3 fruit fly cellular contexts compared by ENCODE assay signal in genomic region chr2L:10426534-10427048, dm6.
TF ChIP-seq lines count a peak whose summit lies in the region.

Gene SmB (minus strand): TSS chr2L:10426627.
Gene KdelR (plus strand): TSS chr2L:10426887.

TF ChIP-seq in whole organism, embryonic, 481 proteins besides CTCF, POLR2A, EP300 and RAD21 (continued from another document and continues in another):
- TF ChIP-seq pfk (GFP tag; optimal IDR thresholded peaks at IDR 0.05; lab: Kevin White, UChicago), result peak; percentile 25
- TF ChIP-seq CG9437 (GFP tag; optimal IDR thresholded peaks at IDR 0.05; lab: Kevin White, UChicago), result no peak
- TF ChIP-seq slou (GFP tag; optimal IDR thresholded peaks at IDR 0.05; lab: Kevin White, UChicago), result no peak
- no peak for TF ChIP-seq run (tag; optimal IDR thresholded peaks at IDR 0.05; lab: Kevin White, UChicago)
- peak; percentile 69 for TF ChIP-seq Vsx1 (GFP tag; optimal IDR thresholded peaks at IDR 0.05; lab: Kevin White, UChicago)
- no peak for TF ChIP-seq pros (GFP tag; optimal IDR thresholded peaks at IDR 0.05; lab: Kevin White, UChicago)
- no peak for TF ChIP-seq CG8765 (GFP tag; IDR thresholded peaks at IDR 0.05; lab: Robert Waterston, UW)
- TF ChIP-seq tio (GFP tag; optimal IDR thresholded peaks at IDR 0.05; lab: Kevin White, UChicago), result no peak
- peak; percentile 21 for TF ChIP-seq CG3995 (GFP tag; optimal IDR thresholded peaks at IDR 0.05; lab: Kevin White, UChicago)
- no peak for TF ChIP-seq CG7357 (GFP tag; IDR thresholded peaks at IDR 0.05; lab: Robert Waterston, UW)
- TF ChIP-seq fru (optimal IDR thresholded peaks at IDR 0.05; lab: Kevin White, UChicago), result no peak
- no peak for TF ChIP-seq Ada2b (GFP tag; IDR thresholded peaks at IDR 0.05; lab: Robert Waterston, UW)
- TF ChIP-seq Blimp-1 (GFP tag; optimal IDR thresholded peaks at IDR 0.05; lab: Kevin White, UChicago), result no peak
- TF ChIP-seq trem (tag; optimal IDR thresholded peaks at IDR 0.05; lab: Kevin White, UChicago), result peak; percentile 78
- TF ChIP-seq CG16813 (GFP tag; IDR thresholded peaks at IDR 0.05; lab: Robert Waterston, UW; ENCODE audit: partially characterized antibody), result peak; percentile 82
- TF ChIP-seq CG8359 (GFP tag; optimal IDR thresholded peaks at IDR 0.05; lab: Kevin White, UChicago; ENCODE audit: borderline replicate concordance), result no peak
- TF ChIP-seq nom (GFP tag; optimal IDR thresholded peaks at IDR 0.05; lab: Kevin White, UChicago), result peak; percentile 4
- TF ChIP-seq Hmr (GFP tag; optimal IDR thresholded peaks at IDR 0.05; lab: Kevin White, UChicago), result no peak
- TF ChIP-seq CG5953 (GFP tag; IDR thresholded peaks at IDR 0.05; lab: Robert Waterston, UW), result no peak
- TF ChIP-seq Xrp1 (GFP tag; IDR thresholded peaks at IDR 0.05; lab: Robert Waterston, UW), result no peak; the same call in 1 of the 2 replicates
- no peak for TF ChIP-seq Mes4 (GFP tag; optimal IDR thresholded peaks at IDR 0.05; lab: Kevin White, UChicago)
- peak; percentile 40 for TF ChIP-seq CG8290 (GFP tag; optimal IDR thresholded peaks at IDR 0.05; lab: Kevin White, UChicago)
- peak in 1 of 2 experiments; percentile 53 for TF ChIP-seq CG8290 (tag; optimal IDR thresholded peaks at IDR 0.05; lab: Kevin White, UChicago)
- no peak for TF ChIP-seq Dip3 (GFP tag; optimal IDR thresholded peaks at IDR 0.05; lab: Kevin White, UChicago)
- TF ChIP-seq sqz (GFP tag; optimal IDR thresholded peaks at IDR 0.05; lab: Kevin White, UChicago), result peak; percentile 84
- no peak for TF ChIP-seq danr (GFP tag; IDR thresholded peaks at IDR 0.05; lab: Robert Waterston, UW)
- peak; percentile 52 for TF ChIP-seq CG12155 (GFP tag; optimal IDR thresholded peaks at IDR 0.05; lab: Kevin White, UChicago)
- TF ChIP-seq so (GFP tag; IDR thresholded peaks at IDR 0.05; lab: Robert Waterston, UW), result no peak
- no peak for TF ChIP-seq CG6765 (GFP tag; optimal IDR thresholded peaks at IDR 0.05; lab: Kevin White, UChicago)
- TF ChIP-seq az2 (GFP tag; optimal IDR thresholded peaks at IDR 0.05; lab: Kevin White, UChicago), result no peak
- TF ChIP-seq ash1 (GFP tag; optimal IDR thresholded peaks at IDR 0.05; lab: Kevin White, UChicago), result no peak
- no peak for TF ChIP-seq CG18599 (GFP tag; optimal IDR thresholded peaks at IDR 0.05; lab: Kevin White, UChicago)
- TF ChIP-seq pita (GFP tag; optimal IDR thresholded peaks at IDR 0.05; lab: Kevin White, UChicago), result no peak
- peak; percentile 57 for TF ChIP-seq gsb-n (tag; optimal IDR thresholded peaks at IDR 0.05; lab: Kevin White, UChicago)
- no peak for TF ChIP-seq stc (GFP tag; IDR thresholded peaks at IDR 0.05; lab: Robert Waterston, UW)
- TF ChIP-seq fu2 (GFP tag; optimal IDR thresholded peaks at IDR 0.05; lab: Kevin White, UChicago), result no peak
- TF ChIP-seq CG30403 (GFP tag; optimal IDR thresholded peaks at IDR 0.05; lab: Kevin White, UChicago), result peak; percentile 44
- no peak for TF ChIP-seq cg (GFP tag; optimal IDR thresholded peaks at IDR 0.05; lab: Kevin White, UChicago)
- no peak for TF ChIP-seq Hr3 (GFP tag; optimal IDR thresholded peaks at IDR 0.05; lab: Kevin White, UChicago)
- no peak for TF ChIP-seq CG3726 (GFP tag; IDR thresholded peaks at IDR 0.05; lab: Robert Waterston, UW)
- TF ChIP-seq Antp (GFP tag; optimal IDR thresholded peaks at IDR 0.05; lab: Kevin White, UChicago), result no peak
- TF ChIP-seq tin (GFP tag; optimal IDR thresholded peaks at IDR 0.05; lab: Kevin White, UChicago), result peak; percentile 22
- no peak for TF ChIP-seq Hey (tag; optimal IDR thresholded peaks at IDR 0.05; lab: Kevin White, UChicago)
- TF ChIP-seq CG30020 (tag; optimal IDR thresholded peaks at IDR 0.05; lab: Kevin White, UChicago), result peak; percentile 91
- peak; percentile 91 for TF ChIP-seq Dll (GFP tag; IDR thresholded peaks at IDR 0.05; lab: Robert Waterston, UW; ENCODE audit: partially characterized antibody)

TF ChIP-seq in whole organism, prepupa, 60 proteins besides CTCF, POLR2A, EP300 and RAD21 (continued from another document):
- TF ChIP-seq CG15336 (GFP tag; IDR thresholded peaks at IDR 0.05; lab: Robert Waterston, UW) (no peak), fkh (GFP tag; optimal IDR thresholded peaks at IDR 0.05; lab: Kevin White, UChicago) (peak; percentile 81), CG11902 (GFP tag; optimal IDR thresholded peaks at IDR 0.05; lab: Kevin White, UChicago) (no peak)

TF ChIP-seq in whole organism, wandering third instar larva, 38 proteins besides CTCF, POLR2A, EP300 and RAD21 (continued from another document):
- TF ChIP-seq brk (GFP tag; optimal IDR thresholded peaks at IDR 0.05; lab: Kevin White, UChicago), result peak; percentile 42
- TF ChIP-seq lola (GFP tag; optimal IDR thresholded peaks at IDR 0.05; lab: Kevin White, UChicago), result no peak
- TF ChIP-seq dsf (GFP tag; optimal IDR thresholded peaks at IDR 0.05; lab: Kevin White, UChicago; ENCODE audit: borderline replicate concordance), result peak; percentile 5
- no peak for TF ChIP-seq Myc (optimal IDR thresholded peaks at IDR 0.05; lab: Kevin White, UChicago)
- peak; percentile 23 for TF ChIP-seq Hr83 (GFP tag; optimal IDR thresholded peaks at IDR 0.05; lab: Kevin White, UChicago; ENCODE audit: poor library complexity, severe bottlenecking)
- TF ChIP-seq N (GFP tag; optimal IDR thresholded peaks at IDR 0.05; lab: Kevin White, UChicago), result no peak
